Worm (Caenorhabditis elegans): Measurements from ENCODE around the gene R05H10.7.

The R05H10.7 gene

DNA sequence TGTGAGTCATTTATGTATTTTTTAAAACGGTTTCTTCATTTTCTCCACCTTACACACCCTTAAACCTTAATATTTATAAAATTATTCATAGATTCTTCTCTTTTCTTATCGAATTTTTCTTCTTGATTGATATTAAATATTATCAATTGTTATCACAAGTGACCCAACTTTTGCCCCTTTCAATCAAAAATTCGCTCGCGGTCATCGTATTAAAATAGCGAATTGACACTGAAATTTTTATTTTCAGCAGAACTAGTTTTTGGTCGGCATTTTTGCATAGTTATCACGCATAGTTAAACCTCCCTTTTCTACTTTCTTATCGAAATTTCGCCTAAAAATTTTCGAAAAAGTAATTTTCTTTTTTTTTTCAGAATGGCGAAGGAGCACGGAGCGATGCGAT lies 42.7 kb upstream of the R05H10.7 start (continued):
- TF ChIP-seq alr-1 (tag; optimal IDR thresholded peaks at IDR 0.05; ENCODE audit: borderline replicate concordance) (no peak), ztf-11 (tag; optimal IDR thresholded peaks at IDR 0.05) (no peak), efl-1 (optimal IDR thresholded peaks at IDR 0.05) (no peak), efl-1 (GFP tag; optimal IDR thresholded peaks at IDR 0.05 in 1 of 2) (peak in 1 of 2 experiments; percentile 93), hpl-2 (GFP tag; optimal IDR thresholded peaks at IDR 0.05) (no peak), sptf-1 (tag; optimal IDR thresholded peaks at IDR 0.05) (no peak), C34B4.2 (tag; optimal IDR thresholded peaks at IDR 0.05) (no peak), Y116A8C.19 (tag; optimal IDR thresholded peaks at IDR 0.05; ENCODE audit: borderline replicate concordance) (no peak), tbx-2 (tag; optimal IDR thresholded peaks at IDR 0.05) (no peak)

DNA sequence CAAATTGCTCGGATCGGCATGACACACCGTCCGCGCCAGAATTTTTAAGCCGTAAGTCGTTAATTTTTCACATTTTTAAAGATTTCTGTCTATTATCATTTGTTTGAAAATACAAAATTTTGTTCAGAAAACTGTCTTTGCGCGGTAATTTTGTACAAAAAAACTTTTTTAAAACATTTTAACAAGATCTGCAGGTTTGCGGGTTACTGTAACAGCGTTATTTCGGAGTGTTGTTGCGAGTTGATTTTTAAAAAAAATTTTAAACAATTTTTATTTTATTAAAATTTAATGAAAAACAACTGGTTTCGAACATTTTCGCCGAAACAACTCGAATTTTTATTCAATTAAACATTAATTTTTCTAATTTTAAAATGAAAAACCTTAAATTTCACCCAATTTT lies 42.2 kb upstream of the R05H10.7 start:
- TF ChIP-seq snpc-4 (tag; optimal IDR thresholded peaks at IDR 0.05) (no peak), egl-13 (tag; optimal IDR thresholded peaks at IDR 0.05) (no peak), nhr-20 (tag; optimal IDR thresholded peaks at IDR 0.05) (no peak), C04F5.9 (tag; optimal IDR thresholded peaks at IDR 0.05) (no peak), fkh-10 (GFP tag; optimal IDR thresholded peaks at IDR 0.05) (no peak), lsy-2 (tag; optimal IDR thresholded peaks at IDR 0.05) (peak in 1 of 2 experiments; percentile 23), fos-1 (tag; optimal IDR thresholded peaks at IDR 0.05) (no peak)

DNA sequence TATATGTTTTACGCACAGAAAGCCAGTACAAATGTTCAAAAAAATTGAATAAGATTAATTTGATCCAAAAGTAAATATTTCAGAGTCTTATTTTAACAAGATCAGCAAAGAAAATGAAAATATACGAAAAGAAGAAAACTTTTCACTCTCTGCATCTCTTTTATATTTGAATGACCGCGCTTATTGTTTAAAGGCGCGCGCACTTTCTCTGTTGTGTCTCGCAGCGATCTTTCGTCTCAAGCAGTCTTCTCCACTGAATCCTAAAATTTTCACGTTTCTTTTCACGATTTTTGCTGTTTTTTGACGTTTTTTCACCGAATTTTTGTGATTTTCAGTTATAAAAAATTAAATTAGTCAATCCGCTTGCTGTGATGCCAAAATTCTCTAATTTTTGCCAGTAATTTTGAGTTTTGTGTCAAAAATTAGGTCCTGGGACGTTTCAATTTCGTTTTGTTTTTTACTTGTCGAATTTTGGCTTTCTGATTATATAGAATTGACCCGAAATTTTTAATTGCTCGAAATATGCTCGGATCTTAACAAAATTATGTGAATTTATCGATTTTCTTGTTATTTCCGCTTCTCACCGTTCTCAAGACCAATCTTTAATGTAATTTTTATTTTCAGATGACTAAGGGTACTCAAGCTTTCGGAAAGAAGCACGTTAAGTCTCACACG lies 40.3 kb upstream of the R05H10.7 start, which contains the start of gene W01D2.1:
TSS of gene W01D2.1 (plus strand) at position 625 of the 675 bp plus-strand sequence.
- TF ChIP-seq aly-2 (tag; optimal IDR thresholded peaks at IDR 0.05) (no peak), nhr-84 (tag; optimal IDR thresholded peaks at IDR 0.05) (no peak), lin-13 (GFP tag; optimal IDR thresholded peaks at IDR 0.05) (peak; percentile 62), ama-1 (optimal IDR thresholded peaks at IDR 0.05) (peak; percentile 24), F16B12.6 (tag; optimal IDR thresholded peaks at IDR 0.05) (peak; percentile 49), tbx-2 (tag; optimal IDR thresholded peaks at IDR 0.05) (peak; percentile 58), dpl-1 (GFP tag; optimal IDR thresholded peaks at IDR 0.05) (peak; percentile 92 to 94 (median 92)), ets-5 (GFP tag; IDR thresholded peaks at IDR 0.05) (no peak), rnt-1 (tag; optimal IDR thresholded peaks at IDR 0.05) (peak; percentile 79), nhr-19 (GFP tag; conservative IDR thresholded peaks at IDR 0.05) (peak; percentile 66), jun-1 (tag; optimal IDR thresholded peaks at IDR 0.05) (peak; percentile 29), irx-1 (tag; optimal IDR thresholded peaks at IDR 0.05) (peak; percentile 26), isw-1 (GFP tag; IDR thresholded peaks at IDR 0.05) (peak; percentile 64), lin-15B (tag; optimal IDR thresholded peaks at IDR 0.05) (peak; percentile 61), C16A3.4 (tag; optimal IDR thresholded peaks at IDR 0.05) (peak; percentile 78), fkh-10 (GFP tag; optimal IDR thresholded peaks at IDR 0.05) (peak; percentile 28), unc-86 (tag; optimal IDR thresholded peaks at IDR 0.05) (peak; percentile 17), Y116A8C.19 (tag; optimal IDR thresholded peaks at IDR 0.05; ENCODE audit: borderline replicate concordance) (no peak), nhr-47 (tag; optimal IDR thresholded peaks at IDR 0.05) (peak; percentile 73), nhr-85 (tag) (peak; percentile 74), pqm-1 (tag; optimal IDR thresholded peaks at IDR 0.05) (no peak), vab-15 (tag; optimal IDR thresholded peaks at IDR 0.05) (no peak), xbp-1 (tag; optimal IDR thresholded peaks at IDR 0.05) (peak; percentile 66), nhr-20 (tag; optimal IDR thresholded peaks at IDR 0.05) (peak; percentile 77), nhr-76 (tag; optimal IDR thresholded peaks at IDR 0.05) (no peak), mep-1 (tag; optimal IDR thresholded peaks at IDR 0.05) (peak; percentile 81), sox-4 (tag; optimal IDR thresholded peaks at IDR 0.05) (no peak), lin-14 (GFP tag; optimal IDR thresholded peaks at IDR 0.05) (peak; percentile 63), unc-30 (tag; optimal IDR thresholded peaks at IDR 0.05) (no peak), nhr-77 (tag; optimal IDR thresholded peaks at IDR 0.05) (peak; percentile 88), hlh-4 (tag; optimal IDR thresholded peaks at IDR 0.05) (no peak), nhr-71 (tag; optimal IDR thresholded peaks at IDR 0.05) (peak; percentile 76), ztf-11 (tag; optimal IDR thresholded peaks at IDR 0.05) (no peak), efl-3 (GFP tag; optimal IDR thresholded peaks at IDR 0.05) (no peak), mef-2 (tag; optimal IDR thresholded peaks at IDR 0.05) (no peak), snu-23 (GFP tag; optimal IDR thresholded peaks at IDR 0.05) (peak; percentile 76), efl-1 (optimal IDR thresholded peaks at IDR 0.05) (peak; percentile 71 to 93), efl-1 (GFP tag; optimal IDR thresholded peaks at IDR 0.05 in 1 of 2) (peak; percentile 92 to 99), ceh-63 (GFP tag; optimal IDR thresholded peaks at IDR 0.05) (no peak), unc-62 (GFP tag; optimal IDR thresholded peaks at IDR 0.05) (no peak), C04F5.9 (tag; optimal IDR thresholded peaks at IDR 0.05) (no peak)

All from whole organism, L1 larva.